Worm (Caenorhabditis elegans) whole organism, L2 larva: Measurements from ENCODE around the gene sru-8.
A peak's percentile ranks its signal among the peaks of the same experiment; 100 is the strongest.

Source experiments
- C34F6.9 ChIP-seq: fragments of 150-350 bp; optimal IDR thresholded peaks from 2 replicates; lab custom pipeline; 2014; ENCODE audit warnings: missing biosample characterization, missing genetic modification characterization
- F13H6.1 ChIP-seq: sonication (generic microtip); optimal IDR thresholded peaks from 2 replicates; lab custom pipeline; 2016; ENCODE audit warnings: missing genetic modification characterization, missing compliant biosample characterization
- R02D3.7 ChIP-seq: fragments of 150-350 bp; optimal IDR thresholded peaks from 2 replicates; lab custom pipeline; 2014; ENCODE audit warnings: missing biosample characterization, missing genetic modification characterization
- ZK546.5 ChIP-seq: sonication (generic microtip); optimal IDR thresholded peaks from 2 replicates; lab custom pipeline; 2017; ENCODE audit warnings: missing biosample characterization, missing genetic modification characterization
- alr-1 ChIP-seq: fragments of 150-350 bp; optimal IDR thresholded peaks from 2 replicates; lab custom pipeline; 2014; ENCODE audit warnings: missing biosample characterization, missing genetic modification characterization
- aly-2 ChIP-seq: fragments of 150-350 bp; optimal IDR thresholded peaks from 2 replicates; lab custom pipeline; 2014; ENCODE audit warnings: missing biosample characterization, missing genetic modification characterization
- blmp-1 ChIP-seq: sonication (generic microtip); optimal IDR thresholded peaks from 2 replicates; lab custom pipeline; 2017; ENCODE audit warnings: missing genetic modification characterization, mild to moderate bottlenecking, missing compliant biosample characterization, antibody characterized with exemption, moderate library complexity; ENCODE audit not compliant: insufficient read depth
- ceh-16 ChIP-seq: fragments of 150-350 bp; optimal IDR thresholded peaks from 2 replicates; lab custom pipeline; 2014; ENCODE audit warnings: missing biosample characterization, missing genetic modification characterization
- ceh-82 ChIP-seq: fragments of 150-350 bp; optimal IDR thresholded peaks from 2 replicates; lab custom pipeline; 2014; ENCODE audit warnings: missing biosample characterization, missing genetic modification characterization
- crh-2 ChIP-seq: sonication (generic microtip); optimal IDR thresholded peaks from 2 replicates; lab custom pipeline; 2017; ENCODE audit warnings: missing biosample characterization, missing genetic modification characterization
- dmd-4 ChIP-seq: sonication (generic microtip); optimal IDR thresholded peaks from 2 replicates; lab custom pipeline; 2017; ENCODE audit warnings: missing biosample characterization, missing genetic modification characterization
- egl-27 ChIP-seq: sonication (generic microtip); optimal IDR thresholded peaks from 3 replicates; lab custom pipeline; 2017; ENCODE audit warnings: missing biosample characterization, missing genetic modification reagents, missing genetic modification characterization
- elt-1 ChIP-seq: fragments of 150-350 bp; optimal IDR thresholded peaks from 2 replicates; lab custom pipeline; 2014; ENCODE audit warnings: missing biosample characterization, missing genetic modification characterization
- elt-3 ChIP-seq: sonication (generic microtip); optimal IDR thresholded peaks from 2 replicates; lab custom pipeline; 2017; ENCODE audit warnings: missing biosample characterization, missing genetic modification characterization
- fos-1 ChIP-seq: fragments of 150-350 bp; optimal IDR thresholded peaks from 2 replicates; lab custom pipeline; 2014; ENCODE audit warnings: missing biosample characterization, missing genetic modification characterization
- gmeb-1 ChIP-seq: fragments of 150-350 bp; optimal IDR thresholded peaks from 2 replicates; lab custom pipeline; 2014; ENCODE audit warnings: missing biosample characterization, missing genetic modification characterization
- lin-11 ChIP-seq: fragments of 150-350 bp; sonication (generic microtip); optimal IDR thresholded peaks from 2 replicates; lab custom pipeline; 2014; ENCODE audit warnings: missing biosample characterization, missing genetic modification characterization, inconsistent platforms, mixed read lengths
- lin-13 ChIP-seq: fragments of 150-350 bp; optimal IDR thresholded peaks from 2 replicates; lab custom pipeline; 2014; ENCODE audit warnings: missing biosample characterization, missing genetic modification reagents, missing genetic modification characterization
- lin-39 ChIP-seq: fragments of 150-350 bp; optimal IDR thresholded peaks from 2 replicates; lab custom pipeline; 2014; ENCODE audit warnings: missing biosample characterization, missing genetic modification reagents, missing genetic modification characterization
- mab-5 ChIP-seq: fragments of 150-350 bp; optimal IDR thresholded peaks from 2 replicates; lab custom pipeline; 2014; ENCODE audit warnings: missing biosample characterization, missing genetic modification characterization
- mbf-1 ChIP-seq: sonication (generic microtip); optimal IDR thresholded peaks from 2 replicates; lab custom pipeline; 2017; ENCODE audit warnings: missing biosample characterization, missing genetic modification characterization
- mdl-1 ChIP-seq, 2 experiments: fragments of 150-350 bp in 1 of 2; sonication (generic microtip) in 1 of 2; optimal IDR thresholded peaks; 2 replicates each; lab custom pipeline; 2017; ENCODE audit warnings: missing biosample characterization in 2 of 2, missing genetic modification characterization in 2 of 2
- nhr-10 ChIP-seq: sonication (generic microtip); optimal IDR thresholded peaks from 2 replicates; lab custom pipeline; 2017; ENCODE audit warnings: missing biosample characterization, missing genetic modification characterization
- nhr-11 ChIP-seq: fragments of 150-350 bp; optimal IDR thresholded peaks from 2 replicates; lab custom pipeline; 2014; ENCODE audit warnings: missing biosample characterization, missing genetic modification characterization
- nhr-12 ChIP-seq: fragments of 150-350 bp; optimal IDR thresholded peaks from 2 replicates; lab custom pipeline; 2014; ENCODE audit warnings: missing biosample characterization, missing genetic modification characterization
- nhr-129 ChIP-seq: fragments of 150-350 bp; optimal IDR thresholded peaks from 2 replicates; lab custom pipeline; 2014; ENCODE audit warnings: missing biosample characterization, missing genetic modification characterization
- nhr-21 ChIP-seq: fragments of 150-350 bp; optimal IDR thresholded peaks from 2 replicates; lab custom pipeline; 2014; ENCODE audit warnings: missing biosample characterization, missing genetic modification characterization
- nhr-6 ChIP-seq: fragments of 150-350 bp; optimal IDR thresholded peaks from 2 replicates; lab custom pipeline; 2014; ENCODE audit warnings: missing biosample characterization, missing genetic modification characterization
- nhr-77 ChIP-seq: fragments of 150-350 bp; optimal IDR thresholded peaks from 2 replicates; lab custom pipeline; 2014; ENCODE audit warnings: missing biosample characterization, missing genetic modification characterization
- sem-4 ChIP-seq: fragments of 150-350 bp; optimal IDR thresholded peaks from 2 replicates; lab custom pipeline; 2014; ENCODE audit warnings: missing biosample characterization, missing genetic modification reagents, missing genetic modification characterization
- skn-1 ChIP-seq: sonication (generic microtip); optimal IDR thresholded peaks from 2 replicates; lab custom pipeline; 2017; ENCODE audit warnings: missing biosample characterization, missing genetic modification characterization
- sma-3 ChIP-seq: sonication (generic microtip); optimal IDR thresholded peaks from 2 replicates; lab custom pipeline; 2016; ENCODE audit warnings: missing genetic modification reagents, missing genetic modification characterization, missing compliant biosample characterization
- sma-9 ChIP-seq, 2 experiments: fragments of 150-350 bp in 1 of 2; sonication (generic microtip) in 1 of 2; optimal IDR thresholded peaks; 2 replicates each; lab custom pipeline; 2014 to 2016; ENCODE audit warnings: missing genetic modification characterization in 2 of 2, mild to moderate bottlenecking in 1 of 2, missing biosample characterization in 1 of 2, missing compliant biosample characterization in 1 of 2, missing genetic modification reagents in 1 of 2, moderate library complexity in 1 of 2
- unc-39 ChIP-seq: fragments of 150-350 bp; optimal IDR thresholded peaks from 2 replicates; lab custom pipeline; 2014; ENCODE audit warnings: missing biosample characterization, missing genetic modification characterization
- unc-62 ChIP-seq: fragments of 150-350 bp; optimal IDR thresholded peaks from 2 replicates; lab custom pipeline; 2014; ENCODE audit warnings: missing biosample characterization, missing genetic modification reagents, missing genetic modification characterization
- zag-1 ChIP-seq: fragments of 150-350 bp; optimal IDR thresholded peaks from 2 replicates; lab custom pipeline; 2014; ENCODE audit warnings: missing biosample characterization, missing genetic modification characterization
- ztf-1 ChIP-seq: fragments of 200-800 bp; sonication (Bioruptor generic); conservative IDR thresholded peaks from 2 replicates; pipeline ENCODE4 v1.3.6; 2022; ENCODE audit warnings: missing genetic modification characterization, missing compliant biosample characterization
- ztf-11 ChIP-seq: sonication (generic microtip); optimal IDR thresholded peaks from 2 replicates; lab custom pipeline; 2017; ENCODE audit warnings: missing biosample characterization, missing genetic modification characterization
- ztf-4 ChIP-seq: fragments of 150-350 bp; optimal IDR thresholded peaks from 2 replicates; lab custom pipeline; 2014; ENCODE audit warnings: missing biosample characterization, missing genetic modification characterization

Gene sru-8

DNA sequence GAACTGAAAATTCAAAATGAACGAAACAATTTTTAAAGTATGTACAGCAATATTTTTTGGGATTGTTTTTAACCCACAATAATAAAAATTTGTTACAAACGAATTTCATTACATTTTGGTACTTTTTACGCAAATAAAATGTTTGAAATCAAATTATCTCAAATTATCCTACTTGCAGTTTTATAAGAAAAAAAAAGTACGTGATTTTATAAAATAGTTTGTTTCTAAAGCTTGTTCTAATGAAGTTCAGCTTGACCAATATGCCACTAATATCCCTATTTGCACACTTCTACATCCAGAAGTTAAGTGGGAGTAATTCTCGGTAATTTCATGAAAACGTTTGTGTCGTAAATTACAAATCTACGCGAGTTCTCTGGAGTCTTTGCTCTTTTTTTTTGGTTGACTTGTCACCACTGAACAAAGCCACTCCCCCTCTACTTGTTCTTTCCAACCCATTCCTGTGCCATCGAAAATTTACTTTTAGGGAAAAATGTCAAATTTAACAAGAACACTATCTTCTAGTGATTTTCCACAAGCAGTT lies at the start of gene sru-8:
Gene sru-8, plus strand, starts transcription at position 491 of the 541 bp plus-strand sequence.
- no peak for TF ChIP-seq nhr-6 (tag; lab: Kevin White, UChicago)
- no peak for TF ChIP-seq lin-39 (tag; lab: Kevin White, UChicago)
- no peak for TF ChIP-seq unc-62
- TF ChIP-seq zag-1: no peak
- TF ChIP-seq skn-1 (tag; lab: Kevin White, UChicago): no peak
- TF ChIP-seq nhr-11 (tag; lab: Kevin White, UChicago): no peak
- no peak for TF ChIP-seq F13H6.1 (tag; lab: Kevin White, UChicago)
- no peak for TF ChIP-seq blmp-1
- no peak for TF ChIP-seq egl-27 (tag; lab: Kevin White, UChicago)
- TF ChIP-seq unc-39 (tag; lab: Kevin White, UChicago): no peak
- TF ChIP-seq mab-5 (tag; lab: Kevin White, UChicago): no peak
- TF ChIP-seq nhr-129 (tag; lab: Kevin White, UChicago): no peak
- TF ChIP-seq C34F6.9 (tag; lab: Kevin White, UChicago): no peak
- no peak for TF ChIP-seq nhr-77 (tag; lab: Kevin White, UChicago)
- TF ChIP-seq aly-2 (tag; lab: Kevin White, UChicago): no peak
- TF ChIP-seq sma-9 (GFP tag; optimal IDR thresholded peaks at IDR 0.05; lab: Kevin White, UChicago): no peak
- TF ChIP-seq sma-9 (tag; optimal IDR thresholded peaks at IDR 0.05; lab: Kevin White, UChicago): no peak

DNA sequence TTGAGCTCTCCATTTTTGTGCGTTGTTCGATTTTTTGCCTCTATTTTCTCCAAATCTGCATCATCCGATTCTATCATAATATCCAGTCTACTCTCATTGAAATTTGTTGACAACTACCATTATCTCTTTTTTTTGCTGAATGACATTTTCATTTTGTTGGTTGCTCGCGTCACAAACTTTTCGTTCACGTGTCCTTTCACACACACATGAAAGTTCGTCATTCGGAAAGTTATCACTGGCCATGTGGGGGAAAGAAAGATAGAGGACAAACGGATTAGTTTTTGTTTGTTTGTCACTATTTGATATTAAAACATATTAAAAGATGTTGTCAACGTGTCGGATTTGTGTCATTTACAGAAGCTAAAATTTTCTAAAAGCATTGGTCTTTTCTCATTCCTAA lies 48.7 kb upstream of the sru-8 start:
- TF ChIP-seq nhr-10 (tag; lab: Kevin White, UChicago) (no peak), C34F6.9 (tag; lab: Kevin White, UChicago) (no peak), nhr-11 (tag; lab: Kevin White, UChicago) (no peak), F13H6.1 (tag; lab: Kevin White, UChicago) (no peak), skn-1 (tag; lab: Kevin White, UChicago) (no peak), sma-9 (GFP tag; optimal IDR thresholded peaks at IDR 0.05; lab: Kevin White, UChicago) (peak; percentile 9), sma-9 (tag; optimal IDR thresholded peaks at IDR 0.05; lab: Kevin White, UChicago) (no peak), sem-4 (no peak)

DNA sequence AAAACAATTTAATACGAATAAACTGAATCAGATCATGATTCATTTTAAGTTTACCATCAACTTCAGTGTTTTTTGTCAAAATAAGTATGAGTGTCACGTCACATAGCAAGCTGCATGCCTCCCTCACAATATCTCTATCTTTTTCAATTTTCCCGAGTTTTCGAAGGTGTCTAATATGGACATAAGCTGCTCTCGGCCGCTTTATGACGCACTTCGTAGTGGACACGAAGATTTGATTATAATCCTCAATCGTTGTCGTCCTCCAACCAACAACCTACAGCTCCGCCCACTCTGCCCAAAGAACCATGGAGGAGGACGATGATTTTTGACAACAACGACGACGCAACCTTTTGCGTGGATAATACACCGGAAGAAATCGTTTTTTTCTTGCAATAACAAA lies 47.7 kb upstream of the sru-8 start:
- TF ChIP-seq alr-1 (tag; lab: Kevin White, UChicago) (no peak), mdl-1 (tag; optimal IDR thresholded peaks at IDR 0.05; lab: Kevin White, UChicago) (no peak), lin-11 (tag; lab: Kevin White, UChicago) (peak; percentile 20), zag-1 (no peak), ZK546.5 (tag; lab: Kevin White, UChicago) (no peak)

DNA sequence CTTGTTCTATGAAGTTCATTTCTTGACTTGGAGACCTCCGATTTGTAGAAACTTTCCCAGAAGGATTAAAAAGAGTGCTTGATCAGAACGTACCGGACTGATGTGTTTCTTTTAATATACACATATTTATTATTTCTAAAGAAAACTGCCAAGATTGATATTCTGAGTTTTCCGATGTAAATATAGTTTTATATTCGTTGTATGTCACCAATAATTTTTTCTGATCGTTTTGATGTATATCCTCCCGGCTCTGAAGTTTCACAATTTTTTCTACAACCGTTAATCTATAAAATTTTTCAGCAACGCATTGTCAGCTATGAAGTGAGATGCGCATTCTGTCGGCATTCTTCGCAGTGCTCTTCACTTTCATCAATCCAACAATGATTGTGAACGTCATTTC lies 47.1 kb upstream of the sru-8 start, which contains the start of gene F46B6.9:
Gene F46B6.9, plus strand, starts transcription at position 301 of the 400 bp plus-strand sequence.
- TF ChIP-seq mdl-1 (tag; optimal IDR thresholded peaks at IDR 0.05; lab: Kevin White, UChicago): no peak
- TF ChIP-seq nhr-129 (tag; lab: Kevin White, UChicago): no peak
- TF ChIP-seq unc-62: no peak
- no peak for TF ChIP-seq nhr-21 (tag; lab: Kevin White, UChicago)
- no peak for TF ChIP-seq unc-39 (tag; lab: Kevin White, UChicago)
- no peak for TF ChIP-seq lin-39 (tag; lab: Kevin White, UChicago)
- no peak for TF ChIP-seq elt-3 (tag; lab: Kevin White, UChicago)
- no peak for TF ChIP-seq nhr-6 (tag; lab: Kevin White, UChicago)
- TF ChIP-seq nhr-11 (tag; lab: Kevin White, UChicago): no peak
- no peak for TF ChIP-seq ceh-82 (tag; lab: Kevin White, UChicago)
- TF ChIP-seq crh-2 (tag; lab: Kevin White, UChicago): no peak
- TF ChIP-seq sma-3 (GFP tag; lab: Kevin White, UChicago): no peak
- TF ChIP-seq skn-1 (tag; lab: Kevin White, UChicago): no peak
- no peak for TF ChIP-seq R02D3.7

DNA sequence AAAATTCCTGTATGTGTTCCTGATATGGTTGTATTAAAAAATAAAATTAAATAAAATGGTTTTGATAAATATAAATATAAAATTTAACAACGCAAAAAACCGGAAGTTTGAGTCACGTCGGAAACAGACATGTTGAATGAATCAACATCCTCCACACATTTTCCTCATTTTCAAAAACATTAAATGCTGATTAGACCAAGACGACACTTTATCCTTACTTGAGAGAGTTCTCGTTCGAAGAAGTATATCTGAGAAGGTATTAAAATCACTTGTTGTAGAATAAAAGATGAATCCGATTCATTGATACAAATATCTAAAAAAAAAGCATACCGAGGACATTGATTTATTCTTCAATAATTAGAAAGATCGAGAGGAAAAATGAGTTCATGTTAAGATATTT lies 45.5 kb upstream of the sru-8 start:
- TF ChIP-seq elt-1 (no peak), nhr-10 (tag; lab: Kevin White, UChicago) (no peak), alr-1 (tag; lab: Kevin White, UChicago) (no peak), nhr-12 (no peak), sma-9 (GFP tag; optimal IDR thresholded peaks at IDR 0.05; lab: Kevin White, UChicago) (no peak), sma-9 (tag; optimal IDR thresholded peaks at IDR 0.05; lab: Kevin White, UChicago) (no peak), nhr-6 (tag; lab: Kevin White, UChicago) (no peak), blmp-1 (no peak), crh-2 (tag; lab: Kevin White, UChicago) (no peak), dmd-4 (no peak), mab-5 (tag; lab: Kevin White, UChicago) (no peak), ztf-11 (tag; lab: Kevin White, UChicago) (no peak), ztf-4 (no peak), ztf-1 (GFP tag; lab: Robert Waterston, UW) (no peak), gmeb-1 (no peak), ceh-16 (tag; lab: Kevin White, UChicago) (no peak), mbf-1 (tag; lab: Kevin White, UChicago) (no peak), lin-13 (no peak), aly-2 (tag; lab: Kevin White, UChicago) (no peak), fos-1 (tag; lab: Kevin White, UChicago) (no peak)
